Worm (Caenorhabditis elegans) whole organism, L3 larva: ENCODE results near the gene mec-2.

Experiments used
- R02D3.7 ChIP-seq: fragments of 150-350 bp; optimal IDR thresholded peaks from 2 replicates; lab custom pipeline; 2014; ENCODE audit warnings: missing biosample characterization, missing genetic modification characterization
- aly-2 ChIP-seq: fragments of 150-350 bp; optimal IDR thresholded peaks from 2 replicates; lab custom pipeline; 2014; ENCODE audit warnings: missing biosample characterization, missing genetic modification characterization
- ceh-82 ChIP-seq: fragments of 150-350 bp; optimal IDR thresholded peaks from 2 replicates; lab custom pipeline; 2014; ENCODE audit warnings: missing biosample characterization, missing genetic modification characterization
- fkh-10 ChIP-seq: sonication (generic microtip); optimal IDR thresholded peaks from 2 replicates; lab custom pipeline; 2017; ENCODE audit warnings: missing biosample characterization, missing genetic modification reagents, missing genetic modification characterization
- jun-1 ChIP-seq: fragments of 150-350 bp; optimal IDR thresholded peaks from 2 replicates; lab custom pipeline; 2014; ENCODE audit warnings: missing biosample characterization, missing genetic modification reagents, missing genetic modification characterization
- lin-39 ChIP-seq: fragments of 150-350 bp; optimal IDR thresholded peaks from 2 replicates; lab custom pipeline; 2018; ENCODE audit warnings: missing biosample characterization, missing genetic modification reagents, missing genetic modification characterization
- mdl-1 ChIP-seq: fragments of 150-350 bp; optimal IDR thresholded peaks from 2 replicates; lab custom pipeline; 2014; ENCODE audit warnings: missing biosample characterization, missing genetic modification characterization
- pha-4 ChIP-seq: fragments of 150-350 bp; optimal IDR thresholded peaks from 2 replicates; lab custom pipeline; 2014; ENCODE audit warnings: missing biosample characterization, missing genetic modification reagents, missing genetic modification characterization
- snpc-4 ChIP-seq: fragments of 150-350 bp; optimal IDR thresholded peaks from 2 replicates; lab custom pipeline; 2014; ENCODE audit warnings: missing biosample characterization, missing genetic modification characterization
- unc-62 ChIP-seq: fragments of 150-350 bp; sonication (generic microtip); optimal IDR thresholded peaks from 4 replicates; lab custom pipeline; 2014; ENCODE audit warnings: missing biosample characterization, missing genetic modification reagents, missing genetic modification characterization

ce11 chrX:5621793-5622192, 54.2 kb downstream of the mec-2 start:
- no peak for TF ChIP-seq snpc-4
- TF ChIP-seq aly-2 (tag; lab: Kevin White, UChicago) = no peak
- no peak for TF ChIP-seq lin-39
- no peak for TF ChIP-seq jun-1 (tag; lab: Kevin White, UChicago)
- no peak for TF ChIP-seq ceh-82 (tag; lab: Kevin White, UChicago)
- no peak for TF ChIP-seq fkh-10 (GFP tag; lab: Kevin White, UChicago)
- no peak for TF ChIP-seq mdl-1 (tag; lab: Kevin White, UChicago)
- TF ChIP-seq R02D3.7 = no peak
- TF ChIP-seq pha-4 = no peak
- no peak for TF ChIP-seq unc-62
